Fruit fly (Drosophila melanogaster) whole organism, embryonic: ENCODE measurements around the gene eIF4A.

Experiments
- CG3281 ChIP-seq: fragments of 200-800 bp; sonication (Bioruptor generic); optimal IDR thresholded peaks from 3 replicates; lab custom pipeline; 2017; ENCODE audit warnings: missing biosample characterization, mild to moderate bottlenecking, missing genetic modification characterization
- oc ChIP-seq: fragments of 200-800 bp; sonication (Bioruptor generic); optimal IDR thresholded peaks from 2 replicates; lab custom pipeline; 2018; ENCODE audit warnings: missing biosample characterization, mild to moderate bottlenecking, missing genetic modification characterization, moderate library complexity

dm6 chr2L:6031838-6032237 lies 50.3 kb downstream of the eIF4A start:
- TF ChIP-seq oc = no peak
- TF ChIP-seq CG3281 (GFP tag; lab: Kevin White, UChicago) = no peak
